Worm (Caenorhabditis elegans) whole organism, L4 larva: ENCODE results near the gene rpt-1.

Source experiments
- D1046.2 ChIP-seq: fragments of 200-800 bp; sonication (Bioruptor generic); IDR thresholded peaks from 2 replicates; pipeline ENCODE4 v1.3.6; 2022; ENCODE audit warnings: missing genetic modification characterization, missing compliant biosample characterization
- F37D6.2 ChIP-seq: sonication (generic microtip); optimal IDR thresholded peaks from 2 replicates; lab custom pipeline; 2016; ENCODE audit warnings: mild to moderate bottlenecking, missing genetic modification characterization, missing compliant biosample characterization
- F44E2.7 ChIP-seq: fragments of 200-800 bp; sonication (Bioruptor generic); IDR thresholded peaks from 2 replicates; pipeline ENCODE4 v2.1.2; 2022; ENCODE audit warnings: missing genetic modification characterization, missing compliant biosample characterization
- F49E8.2 ChIP-seq: sonication (generic microtip); optimal IDR thresholded peaks from 2 replicates; lab custom pipeline; 2016; ENCODE audit warnings: missing compliant biosample characterization, mild to moderate bottlenecking, missing genetic modification characterization, borderline replicate concordance
- T20F7.1 ChIP-seq: fragments of 200-800 bp; sonication (Bioruptor generic); optimal IDR thresholded peaks from 2 replicates; lab custom pipeline; 2018; ENCODE audit warnings: mild to moderate bottlenecking, missing genetic modification characterization, missing compliant biosample characterization
- Y5F2A.4 ChIP-seq: fragments of 200-800 bp; sonication (Bioruptor generic); optimal IDR thresholded peaks from 2 replicates; lab custom pipeline; 2018; ENCODE audit warnings: mild to moderate bottlenecking, missing genetic modification characterization, missing compliant biosample characterization
- ZK337.2 ChIP-seq: fragments of 200-800 bp; sonication (Bioruptor generic); IDR thresholded peaks from 2 replicates; pipeline ENCODE4 v1.3.6; 2022; ENCODE audit warnings: missing genetic modification reagents, missing genetic modification characterization, missing compliant biosample characterization
- arid-1 ChIP-seq: fragments of 200-800 bp; sonication (Bioruptor generic); conservative IDR thresholded peaks from 2 replicates; pipeline ENCODE4 v1.3.6; 2022; ENCODE audit warnings: missing genetic modification reagents, missing genetic modification characterization, missing compliant biosample characterization
- attf-4 ChIP-seq: sonication (generic microtip); optimal IDR thresholded peaks from 3 replicates; lab custom pipeline; 2017; ENCODE audit warnings: missing biosample characterization, missing genetic modification characterization
- daf-12 ChIP-seq: fragments of 150-350 bp; optimal IDR thresholded peaks from 2 replicates; lab custom pipeline; 2014; ENCODE audit warnings: missing biosample characterization, missing genetic modification reagents, missing genetic modification characterization
- daf-16 ChIP-seq, 3 experiments: sonication (generic microtip); optimal IDR thresholded peaks; 2 replicates each; lab custom pipeline; 2016 to 2017; ENCODE audit warnings: missing genetic modification characterization in 3 of 3, missing genetic modification reagents in 3 of 3, mild to moderate bottlenecking in 2 of 3, missing compliant biosample characterization in 2 of 3, missing biosample characterization in 1 of 3, moderate library complexity in 1 of 3
- dmd-6 ChIP-seq: fragments of 200-800 bp; sonication (Bioruptor generic); IDR thresholded peaks from 2 replicates; pipeline ENCODE4 v1.3.6; 2022; ENCODE audit warnings: missing genetic modification reagents, missing genetic modification characterization, missing compliant biosample characterization
- dmd-9 ChIP-seq: fragments of 200-800 bp; sonication (Bioruptor generic); IDR thresholded peaks from 2 replicates; pipeline ENCODE4 v1.3.6; 2022; ENCODE audit warnings: missing genetic modification reagents, missing genetic modification characterization, missing compliant biosample characterization
- dve-1 ChIP-seq: sonication (generic microtip); optimal IDR thresholded peaks from 2 replicates; lab custom pipeline; 2017; ENCODE audit warnings: antibody characterized with exemption, mild to moderate bottlenecking, missing genetic modification characterization, missing compliant biosample characterization; ENCODE audit not compliant: insufficient read depth
- fos-1 ChIP-seq: fragments of 150-350 bp; optimal IDR thresholded peaks from 2 replicates; lab custom pipeline; 2014; ENCODE audit warnings: missing biosample characterization, missing genetic modification characterization
- hlh-11 ChIP-seq: fragments of 200-800 bp; sonication (Bioruptor generic); optimal IDR thresholded peaks from 2 replicates; lab custom pipeline; 2018; ENCODE audit warnings: mild to moderate bottlenecking, missing genetic modification characterization, missing compliant biosample characterization
- hlh-30 ChIP-seq: sonication (generic microtip); optimal IDR thresholded peaks from 2 replicates; lab custom pipeline; 2017; ENCODE audit warnings: antibody characterized with exemption, mild to moderate bottlenecking, missing genetic modification characterization, missing compliant biosample characterization; ENCODE audit not compliant: insufficient read depth
- hmg-1.1 ChIP-seq: fragments of 200-800 bp; sonication (Bioruptor generic); IDR thresholded peaks from 2 replicates; pipeline ENCODE4 v1.3.6; 2022; ENCODE audit warnings: missing genetic modification reagents, missing genetic modification characterization, missing compliant biosample characterization
- lin-1 ChIP-seq: fragments of 200-800 bp; sonication (Bioruptor generic); IDR thresholded peaks from 2 replicates; pipeline ENCODE4 v1.3.6; 2022; ENCODE audit warnings: missing genetic modification reagents, missing genetic modification characterization, missing compliant biosample characterization
- lin-15B ChIP-seq: fragments of 150-350 bp; sonication (generic microtip); optimal IDR thresholded peaks from 3 replicates; lab custom pipeline; 2014; ENCODE audit warnings: missing biosample characterization, missing genetic modification characterization
- lin-38 ChIP-seq: fragments of 200-800 bp; sonication (Bioruptor generic); IDR thresholded peaks from 2 replicates; pipeline ENCODE4 v1.3.6; 2022; ENCODE audit warnings: missing genetic modification reagents, missing genetic modification characterization, missing compliant biosample characterization
- lsy-2 ChIP-seq, 2 experiments: fragments of 150-350 bp in 1 of 2; sonication (generic microtip) in 1 of 2; optimal IDR thresholded peaks; 2 replicates each; lab custom pipeline; 2014 to 2017; ENCODE audit warnings: missing biosample characterization in 2 of 2, missing genetic modification characterization in 2 of 2
- madf-5 ChIP-seq, 2 experiments: fragments of 200-800 bp; sonication (Bioruptor generic); IDR thresholded peaks; 2 replicates each; pipeline ENCODE4 v1.3.6; 2022; ENCODE audit warnings: missing compliant biosample characterization in 2 of 2, missing genetic modification characterization in 2 of 2
- mes-2 ChIP-seq: sonication (generic microtip); optimal IDR thresholded peaks from 2 replicates; lab custom pipeline; 2016; ENCODE audit warnings: missing genotype, mild to moderate bottlenecking, missing genetic modification characterization, missing compliant biosample characterization; ENCODE audit not compliant: poor library complexity, severe bottlenecking
- nhr-10 ChIP-seq: fragments of 150-350 bp; optimal IDR thresholded peaks from 2 replicates; lab custom pipeline; 2014; ENCODE audit warnings: missing biosample characterization, missing genetic modification characterization
- nhr-28 ChIP-seq: fragments of 150-350 bp; optimal IDR thresholded peaks from 2 replicates; lab custom pipeline; 2014; ENCODE audit warnings: missing biosample characterization, missing genetic modification characterization
- nhr-42 ChIP-seq: fragments of 200-800 bp; sonication (Bioruptor generic); IDR thresholded peaks from 2 replicates; pipeline ENCODE4 v1.3.6; 2022; ENCODE audit warnings: missing genetic modification characterization, missing compliant biosample characterization
- nhr-48 ChIP-seq: sonication (generic microtip); optimal IDR thresholded peaks from 2 replicates; lab custom pipeline; 2016; ENCODE audit warnings: mild to moderate bottlenecking, missing genetic modification characterization, missing compliant biosample characterization
- nhr-77 ChIP-seq: fragments of 150-350 bp; optimal IDR thresholded peaks from 2 replicates; lab custom pipeline; 2014; ENCODE audit warnings: missing biosample characterization, missing genetic modification characterization
- pha-4 ChIP-seq, 2 experiments: fragments of 150-350 bp in 1 of 2; fragments of 200-800 bp in 1 of 2; sonication (Bioruptor generic) in 1 of 2; IDR thresholded peaks in 1 of 2; optimal IDR thresholded peaks in 1 of 2; 2 replicates each; pipeline versions ENCODE4 v1.3.6 to Lab custom; 2014 to 2022; ENCODE audit warnings: missing genetic modification characterization in 2 of 2, missing genetic modification reagents in 2 of 2, missing biosample characterization in 1 of 2, missing compliant biosample characterization in 1 of 2
- php-3 ChIP-seq: fragments of 200-800 bp; sonication (Bioruptor generic); IDR thresholded peaks from 2 replicates; pipeline ENCODE4 v1.3.6; 2022; ENCODE audit warnings: missing genetic modification reagents, missing genetic modification characterization, missing compliant biosample characterization
- pqm-1 ChIP-seq: sonication (generic microtip); optimal IDR thresholded peaks from 2 replicates; lab custom pipeline; 2017; ENCODE audit warnings: missing biosample characterization, missing genetic modification characterization
- rbr-2 ChIP-seq: sonication (generic microtip); optimal IDR thresholded peaks from 2 replicates; lab custom pipeline; 2016; ENCODE audit warnings: missing genotype, missing genetic modification characterization, missing compliant biosample characterization
- saeg-2 ChIP-seq: fragments of 200-800 bp; sonication (Bioruptor generic); IDR thresholded peaks from 2 replicates; pipeline ENCODE4 v1.3.6; 2022; ENCODE audit warnings: missing genetic modification reagents, missing genetic modification characterization, missing compliant biosample characterization
- set-16 ChIP-seq: fragments of 200-800 bp; sonication (Bioruptor generic); IDR thresholded peaks from 2 replicates; pipeline ENCODE4 v1.3.6; 2022; ENCODE audit warnings: missing genetic modification reagents, missing genetic modification characterization, missing compliant biosample characterization
- spr-3 ChIP-seq: fragments of 200-800 bp; sonication (Bioruptor generic); optimal IDR thresholded peaks from 2 replicates; lab custom pipeline; 2018; ENCODE audit warnings: mild to moderate bottlenecking, missing genetic modification characterization, missing compliant biosample characterization
- tag-97 ChIP-seq: fragments of 200-800 bp; sonication (Bioruptor generic); IDR thresholded peaks from 2 replicates; pipeline ENCODE4 v1.3.6; 2022; ENCODE audit warnings: missing genetic modification characterization, missing compliant biosample characterization
- tra-1 ChIP-seq: fragments of 200-800 bp; sonication (Bioruptor generic); IDR thresholded peaks from 2 replicates; pipeline ENCODE4 v1.3.6; 2022; ENCODE audit warnings: missing genetic modification reagents, missing genetic modification characterization, missing compliant biosample characterization
- unc-130 ChIP-seq: sonication (generic microtip); optimal IDR thresholded peaks from 2 replicates; lab custom pipeline; 2016; ENCODE audit warnings: missing genetic modification reagents, missing genetic modification characterization, missing compliant biosample characterization
- unc-62 ChIP-seq, 3 experiments: fragments of 150-350 bp in 1 of 3; sonication (generic microtip); optimal IDR thresholded peaks in 2 of 3; peaks in 1 of 3; 1 replicate in 1 of 3; 2 replicates in 2 of 3; lab custom pipeline; 2014 to 2017; ENCODE audit warnings: missing biosample characterization in 3 of 3, missing genetic modification characterization in 3 of 3, missing genetic modification reagents in 3 of 3, missing genotype in 1 of 3
- zag-1 ChIP-seq: fragments of 150-350 bp; optimal IDR thresholded peaks from 2 replicates; lab custom pipeline; 2014; ENCODE audit warnings: missing biosample characterization, missing genetic modification characterization
- zfp-3 ChIP-seq: fragments of 200-800 bp; sonication (Bioruptor generic); conservative IDR thresholded peaks from 2 replicates; pipeline ENCODE4 v1.3.6; 2022; ENCODE audit warnings: missing genetic modification reagents, missing genetic modification characterization, missing compliant biosample characterization
- ztf-7 ChIP-seq: fragments of 150-350 bp; optimal IDR thresholded peaks from 2 replicates; lab custom pipeline; 2014; ENCODE audit warnings: missing biosample characterization, missing genetic modification characterization

Gene rpt-1

DNA sequence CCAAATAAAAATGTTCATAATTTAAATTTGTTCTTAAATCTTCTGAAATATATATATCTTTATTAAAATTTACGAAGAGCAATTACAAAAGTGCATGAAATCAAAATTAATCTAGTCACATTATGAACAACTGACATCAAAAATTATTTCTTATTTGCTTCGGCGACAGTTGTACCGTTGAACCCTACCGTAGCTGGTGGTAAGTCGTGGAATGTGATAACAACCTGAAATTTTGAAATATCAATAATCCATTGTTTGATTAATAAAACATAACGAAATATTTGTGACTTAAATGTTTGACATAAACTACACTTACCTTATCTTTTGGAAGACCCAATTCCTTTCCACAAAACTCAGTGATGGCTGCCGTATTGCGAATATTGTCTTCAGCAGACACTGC is 5.5 kb downstream of the rpt-1 start:
- TF ChIP-seq T20F7.1 (peak; percentile 56), mes-2 (tag; lab: Kevin White, UChicago) (no peak), set-16 (GFP tag; lab: Robert Waterston, UW) (no peak), daf-12 (tag; lab: Kevin White, UChicago) (no peak), hlh-30 (tag; lab: Kevin White, UChicago) (no peak), F49E8.2 (tag; lab: Kevin White, UChicago) (no peak), nhr-77 (tag; lab: Kevin White, UChicago) (peak; percentile 86), D1046.2 (GFP tag; lab: Robert Waterston, UW) (no peak), unc-130 (GFP tag; lab: Kevin White, UChicago) (no peak), hlh-11 (tag; lab: Kevin White, UChicago) (peak; percentile 49), attf-4 (tag; lab: Kevin White, UChicago) (no peak), ZK337.2 (no peak), ztf-7 (tag; lab: Kevin White, UChicago) (no peak), tra-1 (GFP tag; lab: Robert Waterston, UW) (0 out of 2 replicates have a peak, but pooled peaks have one; percentile 46), hmg-1.1 (GFP tag; lab: Robert Waterston, UW) (no peak), saeg-2 (GFP tag; lab: Robert Waterston, UW) (no peak), dmd-9 (GFP tag; lab: Robert Waterston, UW) (no peak), zag-1 (tag; lab: Kevin White, UChicago) (no peak), spr-3 (GFP tag; lab: Kevin White, UChicago) (no peak), nhr-42 (GFP tag; lab: Robert Waterston, UW) (no peak), lsy-2 (tag; optimal IDR thresholded peaks at IDR 0.05; lab: Kevin White, UChicago) (peak in 1 of 2 experiments; percentile 21), lin-15B (tag; lab: Kevin White, UChicago) (no peak), F37D6.2 (tag; lab: Kevin White, UChicago) (no peak), rbr-2 (tag; lab: Kevin White, UChicago) (no peak), zfp-3 (GFP tag; lab: Robert Waterston, UW) (0 out of 2 replicates have a peak, but pooled peaks have one; percentile 9), daf-16 (GFP tag; optimal IDR thresholded peaks at IDR 0.05; lab: Kevin White, UChicago) (no peak), daf-16 (tag; optimal IDR thresholded peaks at IDR 0.05; lab: Kevin White, UChicago) (peak; percentile 39), madf-5 (GFP tag; IDR thresholded peaks at IDR 0.05; lab: Robert Waterston, UW) (no peak), nhr-28 (tag; lab: Kevin White, UChicago) (peak; percentile 77), tag-97 (GFP tag; lab: Robert Waterston, UW) (no peak), php-3 (no peak), nhr-10 (tag; lab: Kevin White, UChicago) (peak; percentile 27), dmd-6 (GFP tag; lab: Robert Waterston, UW) (peak; percentile 80), pqm-1 (tag; lab: Kevin White, UChicago) (peak; percentile 34), lin-1 (GFP tag; lab: Robert Waterston, UW) (0 out of 2 replicates have a peak, but pooled peaks have one; percentile 13), Y5F2A.4 (no peak), lin-38 (GFP tag; lab: Robert Waterston, UW) (no peak), arid-1 (GFP tag; lab: Robert Waterston, UW) (no peak), pha-4 (GFP tag; IDR thresholded peaks at IDR 0.05; lab: Robert Waterston, UW) (no peak), pha-4 (tag; optimal IDR thresholded peaks at IDR 0.05; lab: Kevin White, UChicago) (no peak), dve-1 (tag; lab: Kevin White, UChicago) (peak; percentile 68)

DNA sequence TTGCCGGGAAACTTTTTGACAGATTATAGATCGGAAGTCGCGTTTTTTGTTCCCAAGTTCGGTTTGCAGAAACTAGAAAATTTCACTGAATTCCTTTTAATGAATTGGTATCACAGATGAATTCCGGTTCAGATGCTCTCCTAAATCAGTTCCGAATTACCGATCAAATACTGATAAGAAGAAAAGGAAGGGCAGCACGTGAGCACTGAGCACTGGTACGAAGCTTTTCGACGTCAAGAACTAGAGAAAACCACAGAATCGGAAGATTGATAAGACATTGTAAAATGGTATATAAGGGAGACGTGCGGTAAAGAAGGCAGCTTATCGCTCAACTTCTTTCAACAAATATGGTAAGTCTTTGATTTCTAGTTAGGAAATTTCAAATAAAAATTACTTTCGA is 7.0 kb downstream of the rpt-1 start, which contains the start of gene cpr-1:
TSS of gene cpr-1 (plus strand) at position 319 of the 400 bp plus-strand sequence.
- TF ChIP-seq daf-16 (GFP tag; optimal IDR thresholded peaks at IDR 0.05; lab: Kevin White, UChicago) = no peak
- peak; percentile 42 for TF ChIP-seq daf-16 (tag; optimal IDR thresholded peaks at IDR 0.05; lab: Kevin White, UChicago)
- peak in 1 of 2 experiments; percentile 75 for TF ChIP-seq unc-62 (GFP tag; optimal IDR thresholded peaks at IDR 0.05 in 1 of 2; lab: Kevin White, UChicago)
- no peak for TF ChIP-seq unc-62 (tag; optimal IDR thresholded peaks at IDR 0.05; lab: Kevin White, UChicago)
- TF ChIP-seq dmd-6 (GFP tag; lab: Robert Waterston, UW) = peak; percentile 92
- TF ChIP-seq nhr-77 (tag; lab: Kevin White, UChicago) = peak; percentile 25
- TF ChIP-seq fos-1 (tag; lab: Kevin White, UChicago) = no peak
- peak; percentile 22 for TF ChIP-seq T20F7.1
- TF ChIP-seq F44E2.7 (GFP tag; lab: Robert Waterston, UW) = no peak
- TF ChIP-seq nhr-48 (tag; lab: Kevin White, UChicago) = peak; percentile 69
- TF ChIP-seq ZK337.2 = no peak
- TF ChIP-seq ztf-7 (tag; lab: Kevin White, UChicago) = no peak
- peak; percentile 69 for TF ChIP-seq nhr-28 (tag; lab: Kevin White, UChicago)
- no peak for TF ChIP-seq dmd-9 (GFP tag; lab: Robert Waterston, UW)
- peak; percentile 87 for TF ChIP-seq hlh-11 (tag; lab: Kevin White, UChicago)
- peak; percentile 12 for TF ChIP-seq hlh-30 (tag; lab: Kevin White, UChicago)
- TF ChIP-seq lin-1 (GFP tag; lab: Robert Waterston, UW) = peak; percentile 80
- peak; percentile 77 for TF ChIP-seq pqm-1 (tag; lab: Kevin White, UChicago)
- TF ChIP-seq dve-1 (tag; lab: Kevin White, UChicago) = peak; percentile 65
- TF ChIP-seq rbr-2 (tag; lab: Kevin White, UChicago) = no peak
